Fruit fly (Drosophila melanogaster): ENCODE measurements around the gene rempA.

DNA sequence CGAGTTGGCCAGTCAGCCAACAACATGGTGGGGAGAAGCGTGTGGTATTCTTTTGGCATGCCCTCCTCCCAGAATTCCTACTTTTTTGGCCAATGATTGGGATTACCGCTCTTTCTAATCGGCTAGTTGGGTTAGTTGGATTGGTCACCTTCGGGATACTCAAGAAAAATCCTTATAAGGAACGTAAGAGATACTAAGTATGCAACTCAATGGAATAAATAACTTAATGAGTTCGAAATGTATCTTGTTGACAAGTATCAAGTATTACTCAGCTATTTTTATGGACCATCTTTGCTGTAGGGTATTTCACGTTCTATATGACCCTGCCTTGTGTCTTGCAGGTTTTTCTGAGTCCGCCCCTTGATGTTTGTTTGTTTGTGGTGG is 33.2 kb downstream of the rempA start:
- TF ChIP-seq Sp1 (GFP tag; optimal IDR thresholded peaks at IDR 0.05) (no peak), h (GFP tag; optimal IDR thresholded peaks at IDR 0.05) (no peak), foxo (GFP tag; optimal IDR thresholded peaks at IDR 0.05) (no peak), Myc (optimal IDR thresholded peaks at IDR 0.05) (no peak), Hr78 (GFP tag; optimal IDR thresholded peaks at IDR 0.05) (no peak), CrebA (GFP tag; optimal IDR thresholded peaks at IDR 0.05; ENCODE audit: borderline replicate concordance) (no peak), tai (GFP tag; optimal IDR thresholded peaks at IDR 0.05) (no peak), sv (GFP tag; optimal IDR thresholded peaks at IDR 0.05) (no peak), br (GFP tag; optimal IDR thresholded peaks at IDR 0.05) (no peak)
